Fruit fly (Drosophila melanogaster): ENCODE results near the gene CG10472.

- TF ChIP-seq CG32264 (GFP tag; optimal IDR thresholded peaks at IDR 0.05): no peak
- TF ChIP-seq sv (GFP tag; optimal IDR thresholded peaks at IDR 0.05): no peak
- TF ChIP-seq woc (GFP tag; optimal IDR thresholded peaks at IDR 0.05): no peak
- no peak for TF ChIP-seq lola (GFP tag; optimal IDR thresholded peaks at IDR 0.05)
- TF ChIP-seq dl (GFP tag; optimal IDR thresholded peaks at IDR 0.05; ENCODE audit: insufficient read depth in 1 of 2, partially characterized antibody in 2 of 2): no peak
- TF ChIP-seq br (GFP tag; optimal IDR thresholded peaks at IDR 0.05): no peak
- no peak for TF ChIP-seq Dfd (GFP tag; optimal IDR thresholded peaks at IDR 0.05)
- TF ChIP-seq Jra (GFP tag; optimal IDR thresholded peaks at IDR 0.05): no peak
- TF ChIP-seq N (GFP tag; optimal IDR thresholded peaks at IDR 0.05): no peak
- TF ChIP-seq dmrt93B (GFP tag; optimal IDR thresholded peaks at IDR 0.05): no peak
Measured at dm6 chr3L:6085157-6085556, 22.4 kb upstream of the CG10472 start.

All from whole organism, wandering third instar larva.